Fruit fly (Drosophila melanogaster) whole organism, prepupa: Measurements from ENCODE around the gene CG3652.

Source experiments
- Blimp-1 ChIP-seq: fragments of 200-800 bp; sonication (Bioruptor generic); optimal IDR thresholded peaks from 3 replicates; lab custom pipeline; 2017; ENCODE audit warnings: missing biosample characterization, missing genetic modification characterization, mild to moderate bottlenecking, moderate library complexity, missing genetic modification reagents
- CG10631 ChIP-seq: fragments of 200-800 bp; sonication (Bioruptor generic); optimal IDR thresholded peaks from 2 replicates; lab custom pipeline; 2016; ENCODE audit warnings: missing biosample characterization, missing genetic modification characterization
- CG10669 ChIP-seq: fragments of 200-800 bp; sonication (Bioruptor generic); optimal IDR thresholded peaks from 3 replicates; lab custom pipeline; 2018; ENCODE audit warnings: missing biosample characterization, mild to moderate bottlenecking, missing genetic modification characterization, moderate library complexity
- CG11762 ChIP-seq: fragments of 200-800 bp; sonication (Bioruptor generic); optimal IDR thresholded peaks from 3 replicates; lab custom pipeline; 2016; ENCODE audit warnings: missing biosample characterization, missing genetic modification characterization; ENCODE audit not compliant: insufficient read depth
- CG11902 ChIP-seq: fragments of 200-800 bp; sonication (Bioruptor generic); optimal IDR thresholded peaks from 3 replicates; lab custom pipeline; 2016; ENCODE audit warnings: missing biosample characterization, missing genetic modification characterization
- CG15336 ChIP-seq: fragments of 200-800 bp; sonication (Bioruptor generic); IDR thresholded peaks from 2 replicates; pipeline ENCODE4 v1.3.6; 2022; ENCODE audit warnings: missing biosample characterization, missing genetic modification characterization
- CG1621 ChIP-seq: fragments of 200-800 bp; sonication (Bioruptor generic); optimal IDR thresholded peaks from 3 replicates; lab custom pipeline; 2018; ENCODE audit warnings: missing biosample characterization, mild to moderate bottlenecking, missing genetic modification characterization
- CG16779 ChIP-seq: fragments of 200-800 bp; sonication (Bioruptor generic); optimal IDR thresholded peaks from 3 replicates; lab custom pipeline; 2017; ENCODE audit warnings: missing biosample characterization, mild to moderate bottlenecking, missing genetic modification characterization
- CG3032 ChIP-seq: fragments of 200-800 bp; optimal IDR thresholded peaks from 2 replicates; lab custom pipeline; 2019; ENCODE audit warnings: missing biosample characterization, mild to moderate bottlenecking, missing genetic modification characterization, moderate library complexity
- CG31627 ChIP-seq: fragments of 200-800 bp; sonication (Bioruptor generic); optimal IDR thresholded peaks from 3 replicates; lab custom pipeline; 2016; ENCODE audit warnings: missing biosample characterization, missing genetic modification characterization
- CG34406 ChIP-seq: fragments of 200-800 bp; sonication (Bioruptor generic); optimal IDR thresholded peaks from 3 replicates; lab custom pipeline; 2016; ENCODE audit warnings: missing biosample characterization, missing genetic modification characterization
- CG3919 ChIP-seq: fragments of 200-800 bp; sonication (Bioruptor generic); optimal IDR thresholded peaks from 3 replicates; lab custom pipeline; 2016; ENCODE audit warnings: missing biosample characterization, missing genetic modification characterization
- CG4318 ChIP-seq: fragments of 200-800 bp; sonication (Bioruptor generic); optimal IDR thresholded peaks from 3 replicates; lab custom pipeline; 2017; ENCODE audit warnings: missing biosample characterization, mild to moderate bottlenecking, missing genetic modification characterization
- CG6276 ChIP-seq: fragments of 200-800 bp; sonication (Bioruptor generic); optimal IDR thresholded peaks from 2 replicates; lab custom pipeline; 2017; ENCODE audit warnings: missing biosample characterization, mild to moderate bottlenecking, missing genetic modification characterization
- CG6792 ChIP-seq: fragments of 200-800 bp; sonication (Bioruptor generic); optimal IDR thresholded peaks from 3 replicates; lab custom pipeline; 2016; ENCODE audit warnings: missing biosample characterization, missing genetic modification characterization
- CG6808 ChIP-seq: fragments of 200-800 bp; sonication (Bioruptor generic); optimal IDR thresholded peaks from 3 replicates; lab custom pipeline; 2017; ENCODE audit warnings: missing biosample characterization, missing genetic modification characterization, mild to moderate bottlenecking, moderate library complexity, missing genetic modification reagents
- CG6854 ChIP-seq: fragments of 200-800 bp; sonication (Bioruptor generic); optimal IDR thresholded peaks from 2 replicates; lab custom pipeline; 2017; ENCODE audit warnings: missing biosample characterization, mild to moderate bottlenecking, missing genetic modification characterization
- CG7368 ChIP-seq: fragments of 200-800 bp; sonication (Bioruptor generic); optimal IDR thresholded peaks from 3 replicates; lab custom pipeline; 2016; ENCODE audit warnings: missing biosample characterization, missing genetic modification characterization
- CG8119 ChIP-seq: fragments of 200-800 bp; sonication (Bioruptor generic); IDR thresholded peaks from 3 replicates; pipeline ENCODE4 v1.3.6; 2022; ENCODE audit warnings: missing biosample characterization, missing genetic modification characterization
- CG8319 ChIP-seq: fragments of 200-800 bp; sonication (Bioruptor generic); optimal IDR thresholded peaks from 3 replicates; lab custom pipeline; 2016; ENCODE audit warnings: missing biosample characterization, missing genetic modification characterization
- CG8632 ChIP-seq: fragments of 200-800 bp; sonication (Bioruptor generic); optimal IDR thresholded peaks from 3 replicates; lab custom pipeline; 2016; ENCODE audit warnings: missing biosample characterization, missing genetic modification characterization
- Eip78C ChIP-seq: fragments of 200-800 bp; sonication (Bioruptor generic); peaks from one replicate; lab custom pipeline; 2016; ENCODE audit warnings: missing biosample characterization, missing genetic modification characterization
- Ets21C ChIP-seq: fragments of 200-800 bp; sonication (Bioruptor generic); optimal IDR thresholded peaks from 3 replicates; lab custom pipeline; 2016; ENCODE audit warnings: missing biosample characterization, missing genetic modification characterization
- Ets96B ChIP-seq: fragments of 200-800 bp; optimal IDR thresholded peaks from 2 replicates; lab custom pipeline; 2019; ENCODE audit warnings: missing biosample characterization, mild to moderate bottlenecking, missing genetic modification characterization, moderate library complexity
- Gug ChIP-seq: fragments of 200-800 bp; sonication (Bioruptor generic); IDR thresholded peaks from 2 replicates; pipeline ENCODE4 v1.3.6; 2022; ENCODE audit warnings: missing biosample characterization, missing genetic modification characterization
- Hr38 ChIP-seq: sonication (Bioruptor generic); optimal IDR thresholded peaks from 2 replicates; lab custom pipeline; 2016; ENCODE audit warnings: missing biosample characterization, missing genetic modification characterization
- Hr39 ChIP-seq: fragments of 200-800 bp; sonication (Bioruptor generic); optimal IDR thresholded peaks from 2 replicates; lab custom pipeline; 2016; ENCODE audit warnings: missing biosample characterization, missing genetic modification characterization
- Hr4 ChIP-seq: fragments of 200-800 bp; sonication (Bioruptor generic); optimal IDR thresholded peaks from 3 replicates; lab custom pipeline; 2016; ENCODE audit warnings: missing biosample characterization, missing genetic modification characterization
- Lpt ChIP-seq: fragments of 200-800 bp; sonication (Bioruptor generic); optimal IDR thresholded peaks from 3 replicates; lab custom pipeline; 2016; ENCODE audit warnings: missing biosample characterization, missing genetic modification characterization
- Met ChIP-seq: fragments of 200-800 bp; sonication (Bioruptor generic); optimal IDR thresholded peaks from 3 replicates; lab custom pipeline; 2016; ENCODE audit warnings: missing biosample characterization, missing genetic modification characterization
- OdsH ChIP-seq: fragments of 200-800 bp; sonication (Bioruptor generic); optimal IDR thresholded peaks from 3 replicates; lab custom pipeline; 2016; ENCODE audit warnings: missing biosample characterization, missing genetic modification characterization
- Smox ChIP-seq: fragments of 200-800 bp; sonication (Bioruptor generic); optimal IDR thresholded peaks from 3 replicates; lab custom pipeline; 2016; ENCODE audit warnings: missing biosample characterization, missing genetic modification characterization
- Sox102F ChIP-seq: fragments of 200-800 bp; sonication (Bioruptor generic); optimal IDR thresholded peaks from 2 replicates; lab custom pipeline; 2016; ENCODE audit warnings: missing biosample characterization, mild to moderate bottlenecking, missing genetic modification characterization
- Sox14 ChIP-seq: fragments of 200-800 bp; sonication (Bioruptor generic); optimal IDR thresholded peaks from 3 replicates; lab custom pipeline; 2016; ENCODE audit warnings: missing biosample characterization, missing genetic modification characterization
- Sox15 ChIP-seq: fragments of 200-800 bp; sonication (Bioruptor generic); optimal IDR thresholded peaks from 3 replicates; lab custom pipeline; 2016; ENCODE audit warnings: missing biosample characterization, missing genetic modification characterization
- achi ChIP-seq: fragments of 200-800 bp; sonication (Bioruptor generic); optimal IDR thresholded peaks from 3 replicates; lab custom pipeline; 2016; ENCODE audit warnings: missing biosample characterization, missing genetic modification characterization
- acj6 ChIP-seq: fragments of 200-800 bp; sonication (Bioruptor generic); optimal IDR thresholded peaks from 3 replicates; lab custom pipeline; 2016; ENCODE audit warnings: missing biosample characterization, missing genetic modification characterization
- dsx ChIP-seq: fragments of 200-800 bp; optimal IDR thresholded peaks from 3 replicates; lab custom pipeline; 2019; ENCODE audit warnings: missing biosample characterization, mild to moderate bottlenecking, missing genetic modification characterization, moderate library complexity; ENCODE audit not compliant: poor library complexity, severe bottlenecking
- eg ChIP-seq: fragments of 200-800 bp; sonication (Bioruptor generic); IDR thresholded peaks from 3 replicates; pipeline ENCODE4 v1.3.6; 2022; ENCODE audit warnings: missing biosample characterization, missing genetic modification characterization
- esn ChIP-seq: fragments of 200-800 bp; sonication (Bioruptor generic); optimal IDR thresholded peaks from 2 replicates; lab custom pipeline; 2016; ENCODE audit warnings: missing biosample characterization, mild to moderate bottlenecking, missing genetic modification characterization, moderate library complexity
- fd59A ChIP-seq: fragments of 200-800 bp; sonication (Bioruptor generic); optimal IDR thresholded peaks from 2 replicates; lab custom pipeline; 2017; ENCODE audit warnings: missing biosample characterization, mild to moderate bottlenecking, missing genetic modification characterization, missing genetic modification reagents
- fd85E ChIP-seq: fragments of 200-800 bp; sonication (Bioruptor generic); optimal IDR thresholded peaks from 3 replicates; lab custom pipeline; 2016; ENCODE audit warnings: missing biosample characterization, missing genetic modification characterization
- lz ChIP-seq: fragments of 200-800 bp; sonication (Bioruptor generic); optimal IDR thresholded peaks from 3 replicates; lab custom pipeline; 2016; ENCODE audit warnings: missing biosample characterization, missing genetic modification characterization
- net ChIP-seq: fragments of 200-800 bp; sonication (Bioruptor generic); optimal IDR thresholded peaks from 3 replicates; lab custom pipeline; 2016; ENCODE audit warnings: missing biosample characterization, missing genetic modification characterization
- pdm3 ChIP-seq: fragments of 200-800 bp; sonication (Bioruptor generic); optimal IDR thresholded peaks from 3 replicates; lab custom pipeline; 2016; ENCODE audit warnings: missing biosample characterization, missing genetic modification characterization
- salr ChIP-seq, 2 experiments: fragments of 200-800 bp; sonication (Bioruptor generic); optimal IDR thresholded peaks; 3 replicates each; lab custom pipeline; 2016 to 2018; ENCODE audit warnings: missing biosample characterization in 2 of 2, missing genetic modification characterization in 2 of 2, mild to moderate bottlenecking in 1 of 2
- spab ChIP-seq: fragments of 200-800 bp; sonication (Bioruptor generic); optimal IDR thresholded peaks from 2 replicates; lab custom pipeline; 2017; ENCODE audit warnings: missing biosample characterization, mild to moderate bottlenecking, missing genetic modification characterization, missing genetic modification reagents
- ss ChIP-seq, 2 experiments: fragments of 200-800 bp; sonication (Bioruptor generic); optimal IDR thresholded peaks; 2 replicates in 1 of 2; 3 replicates in 1 of 2; lab custom pipeline; 2017 to 2018; ENCODE audit warnings: mild to moderate bottlenecking in 2 of 2, missing biosample characterization in 2 of 2, missing genetic modification characterization in 2 of 2, moderate library complexity in 1 of 2
- svp ChIP-seq: fragments of 200-800 bp; sonication (Bioruptor generic); peaks from one replicate; lab custom pipeline; 2016; ENCODE audit warnings: missing biosample characterization, missing genetic modification characterization
- topi ChIP-seq: fragments of 200-800 bp; sonication (Bioruptor generic); optimal IDR thresholded peaks from 3 replicates; lab custom pipeline; 2016; ENCODE audit warnings: missing biosample characterization, missing genetic modification characterization
- vri ChIP-seq: fragments of 200-800 bp; sonication (Bioruptor generic); optimal IDR thresholded peaks from 3 replicates; lab custom pipeline; 2016; ENCODE audit warnings: missing biosample characterization, mild to moderate bottlenecking, missing genetic modification characterization

Gene CG3652

dm6 chr2L:4371516-4372136, 22.1 kb downstream of the CG3652 start:
- TF ChIP-seq Sox102F (GFP tag; lab: Kevin White, UChicago) = peak; percentile 79
- TF ChIP-seq net (GFP tag; lab: Kevin White, UChicago) = peak; percentile 66
- peak; percentile 61 for TF ChIP-seq Lpt
- no peak for TF ChIP-seq Gug
- TF ChIP-seq CG3919 = peak; percentile 60
- peak; percentile 76 for TF ChIP-seq Sox14 (GFP tag; lab: Kevin White, UChicago)
- TF ChIP-seq fd85E = peak; percentile 11
- TF ChIP-seq CG31627 (GFP tag; lab: Kevin White, UChicago) = peak; percentile 29
- peak; percentile 68 for TF ChIP-seq topi
- TF ChIP-seq CG7368 (GFP tag; lab: Kevin White, UChicago) = peak; percentile 10
- peak; percentile 4 for TF ChIP-seq spab (GFP tag; lab: Kevin White, UChicago)
- TF ChIP-seq Smox = peak; percentile 67
- peak; percentile 81 for TF ChIP-seq esn
- TF ChIP-seq Hr39 (GFP tag; lab: Kevin White, UChicago) = peak; percentile 58
- TF ChIP-seq CG10669 (GFP tag; lab: Kevin White, UChicago) = peak; percentile 27
- TF ChIP-seq Met = peak; percentile 73
- TF ChIP-seq Ets96B (tag; lab: Kevin White, UChicago) = peak; percentile 38
- peak; percentile 80 for TF ChIP-seq CG8119
- peak; percentile 67 for TF ChIP-seq CG8632 (GFP tag; lab: Kevin White, UChicago)
- TF ChIP-seq Sox15 (GFP tag; lab: Kevin White, UChicago) = peak; percentile 42
- peak; percentile 31 for TF ChIP-seq vri (GFP tag; lab: Kevin White, UChicago)
- TF ChIP-seq Eip78C (GFP tag; lab: Kevin White, UChicago) = peak; percentile 94
- peak; percentile 67 for TF ChIP-seq lz (GFP tag; lab: Kevin White, UChicago)
- peak; percentile 27 for TF ChIP-seq Ets21C
- TF ChIP-seq CG6808 = peak; percentile 39
- no peak for TF ChIP-seq fd59A
- no peak for TF ChIP-seq CG16779
- TF ChIP-seq eg (GFP tag; lab: Robert Waterston, UW) = peak; percentile 61
- peak; percentile 77 for TF ChIP-seq CG34406 (GFP tag; lab: Kevin White, UChicago)
- peak; percentile 69 for TF ChIP-seq CG15336 (GFP tag; lab: Robert Waterston, UW)
- peak; percentile 70 for TF ChIP-seq achi (GFP tag; lab: Kevin White, UChicago)
- peak; percentile 11 for TF ChIP-seq CG8319 (GFP tag; lab: Kevin White, UChicago)
- no peak for TF ChIP-seq CG3032 (tag; lab: Kevin White, UChicago)
- peak; percentile 58 for TF ChIP-seq pdm3 (GFP tag; lab: Kevin White, UChicago)
- peak; percentile 53 for TF ChIP-seq OdsH (GFP tag; lab: Kevin White, UChicago)
- peak; percentile 2 for TF ChIP-seq CG4318
- TF ChIP-seq acj6 (GFP tag; lab: Kevin White, UChicago) = peak; percentile 60
- peak; percentile 65 for TF ChIP-seq CG6792 (GFP tag; lab: Kevin White, UChicago)
- peak; percentile 41 for TF ChIP-seq dsx (GFP tag; lab: Kevin White, UChicago)
- TF ChIP-seq CG10631 (GFP tag; lab: Kevin White, UChicago) = peak; percentile 35
- TF ChIP-seq CG6854 (GFP tag; lab: Kevin White, UChicago) = peak; percentile 71
- TF ChIP-seq CG11762 (GFP tag; lab: Kevin White, UChicago) = peak; percentile 15
- peak; percentile 51 to 56 for TF ChIP-seq ss (GFP tag; optimal IDR thresholded peaks at IDR 0.05; lab: Kevin White, UChicago)
- TF ChIP-seq CG11902 = peak; percentile 46
- peak; percentile 55 for TF ChIP-seq CG1621 (tag; lab: Kevin White, UChicago)
- TF ChIP-seq Hr38 (GFP tag; lab: Kevin White, UChicago) = no peak
- peak; percentile 67 for TF ChIP-seq CG6276
- peak; percentile 59 for TF ChIP-seq Hr4
- TF ChIP-seq salr (GFP tag; optimal IDR thresholded peaks at IDR 0.05; lab: Kevin White, UChicago) = peak in 1 of 2 experiments; percentile 45
- peak; percentile 36 for TF ChIP-seq Blimp-1 (GFP tag; lab: Kevin White, UChicago)
- peak; percentile 87 for TF ChIP-seq svp
